Worm (Caenorhabditis elegans): ENCODE data around the gene srw-19.
A peak's percentile ranks its signal among the peaks of the same experiment; 100 is the strongest.

The srw-19 gene

DNA sequence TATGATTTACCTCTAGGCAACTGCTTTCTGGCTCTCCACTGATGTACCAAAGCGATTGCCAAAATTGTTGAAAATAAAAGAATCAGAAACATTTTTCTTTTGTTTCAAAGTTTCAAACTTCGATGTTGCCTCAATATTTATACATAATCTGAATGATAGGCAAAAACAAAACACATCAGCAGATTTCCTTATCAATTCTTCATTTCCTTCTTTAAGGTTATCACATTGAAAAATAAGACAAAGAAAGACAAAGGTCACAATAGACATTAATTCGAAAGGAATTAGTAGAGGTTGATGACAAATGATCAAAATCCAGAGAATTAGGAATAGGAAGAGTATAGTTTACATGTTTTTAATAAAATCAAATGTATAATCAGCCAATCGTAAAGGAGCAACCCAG is 9.8 kb upstream of the srw-19 start, which contains the start of gene cyp-34A2:
Gene cyp-34A2 (minus strand): TSS at position 101 of the 400 bp plus-strand sequence.
- TF ChIP-seq C08G9.2 (tag; optimal IDR thresholded peaks at IDR 0.05): no peak
- TF ChIP-seq F13H6.1 (tag; optimal IDR thresholded peaks at IDR 0.05): no peak
- TF ChIP-seq T23F11.4 (GFP tag; optimal IDR thresholded peaks at IDR 0.05): no peak
- TF ChIP-seq sox-4 (tag; optimal IDR thresholded peaks at IDR 0.05): no peak
- no peak for TF ChIP-seq ztf-16 (tag; optimal IDR thresholded peaks at IDR 0.05)
- no peak for TF ChIP-seq ets-4 (tag; optimal IDR thresholded peaks at IDR 0.05)
- no peak for TF ChIP-seq unc-86 (tag; optimal IDR thresholded peaks at IDR 0.05)
- TF ChIP-seq pha-2 (tag; optimal IDR thresholded peaks at IDR 0.05): no peak
- TF ChIP-seq ama-1 (optimal IDR thresholded peaks at IDR 0.05): no peak
- TF ChIP-seq unc-55 (GFP tag; optimal IDR thresholded peaks at IDR 0.05): no peak
- no peak for TF ChIP-seq ceh-6 (GFP tag; optimal IDR thresholded peaks at IDR 0.05)
- TF ChIP-seq sox-2 (GFP tag; IDR thresholded peaks at IDR 0.05): no peak
- no peak for TF ChIP-seq elt-2 (tag; optimal IDR thresholded peaks at IDR 0.05)
- no peak for TF ChIP-seq K02D7.2 (tag; optimal IDR thresholded peaks at IDR 0.05)
- no peak for TF ChIP-seq unc-3 (GFP tag; conservative IDR thresholded peaks at IDR 0.05)
- no peak for TF ChIP-seq unc-3 (tag; optimal IDR thresholded peaks at IDR 0.05)
- TF ChIP-seq ref-2 (tag; optimal IDR thresholded peaks at IDR 0.05): no peak
- TF ChIP-seq ceh-2 (tag; optimal IDR thresholded peaks at IDR 0.05): no peak
- TF ChIP-seq lim-6 (tag; optimal IDR thresholded peaks at IDR 0.05): no peak
- TF ChIP-seq hlh-13 (GFP tag; optimal IDR thresholded peaks at IDR 0.05): no peak
- no peak for TF ChIP-seq eyg-1 (tag; optimal IDR thresholded peaks at IDR 0.05)

DNA sequence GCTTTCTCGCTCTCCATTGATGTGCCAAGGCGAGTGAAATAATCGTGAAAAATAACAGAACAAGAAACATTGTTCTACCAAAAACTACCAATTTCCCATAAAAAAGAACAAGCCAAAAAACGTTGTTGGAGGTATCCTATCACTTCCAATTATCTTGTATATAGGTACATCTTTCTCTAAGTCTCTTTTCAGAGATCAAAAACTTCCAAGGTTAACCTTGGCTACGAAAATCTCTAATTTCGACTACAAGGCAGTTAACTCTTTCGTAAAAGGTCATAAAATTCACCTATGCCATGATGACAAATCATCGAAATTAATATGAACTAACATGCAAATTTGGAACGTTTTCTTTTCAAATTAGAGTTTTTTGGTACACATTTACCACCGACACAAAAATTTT is 6.7 kb upstream of the srw-19 start, which contains the start of gene cyp-34A1:
Gene cyp-34A1 (minus strand): TSS at position 101 of the 400 bp plus-strand sequence.
- TF ChIP-seq pha-2 (tag; optimal IDR thresholded peaks at IDR 0.05): no peak
- no peak for TF ChIP-seq gmeb-2 (tag; optimal IDR thresholded peaks at IDR 0.05)
- no peak for TF ChIP-seq ztf-16 (tag; optimal IDR thresholded peaks at IDR 0.05)
- TF ChIP-seq ceh-34 (tag; optimal IDR thresholded peaks at IDR 0.05): no peak
- no peak for TF ChIP-seq ahr-1 (tag; optimal IDR thresholded peaks at IDR 0.05)
- TF ChIP-seq ama-1 (optimal IDR thresholded peaks at IDR 0.05): no peak
- no peak for TF ChIP-seq ceh-6 (GFP tag; optimal IDR thresholded peaks at IDR 0.05)
- no peak for TF ChIP-seq rnt-1 (tag; optimal IDR thresholded peaks at IDR 0.05)
- no peak for TF ChIP-seq pha-4 (tag; optimal IDR thresholded peaks at IDR 0.05)
- TF ChIP-seq pax-1 (tag; optimal IDR thresholded peaks at IDR 0.05): no peak
- TF ChIP-seq dve-1 (tag; optimal IDR thresholded peaks at IDR 0.05): no peak
- TF ChIP-seq hlh-13 (GFP tag; optimal IDR thresholded peaks at IDR 0.05): no peak
- no peak for TF ChIP-seq C08G9.2 (tag; optimal IDR thresholded peaks at IDR 0.05)
- TF ChIP-seq hlh-8 (tag; optimal IDR thresholded peaks at IDR 0.05): no peak

DNA sequence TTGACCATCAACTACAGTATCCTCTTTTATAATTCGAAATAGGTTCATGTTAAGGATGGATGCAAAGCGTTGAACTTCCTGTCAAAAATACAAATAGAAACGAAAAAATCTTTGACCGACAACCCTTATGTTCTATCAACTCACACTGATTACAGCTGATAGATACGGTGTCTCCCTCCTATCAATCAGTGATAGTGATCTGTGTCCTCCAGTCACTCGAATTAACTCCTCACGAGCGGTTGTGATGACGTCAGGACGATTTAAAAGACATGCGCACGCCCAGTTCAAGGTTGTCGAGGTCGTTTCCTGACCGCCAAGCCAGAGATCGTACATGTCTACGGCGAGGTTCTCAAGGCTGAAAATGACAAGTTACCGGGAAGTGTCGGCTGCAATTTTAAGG is 4.8 kb upstream of the srw-19 start:
- TF ChIP-seq elt-2 (tag; optimal IDR thresholded peaks at IDR 0.05): peak; percentile 57
- TF ChIP-seq pax-1 (tag; optimal IDR thresholded peaks at IDR 0.05): no peak
- TF ChIP-seq sox-4 (tag; optimal IDR thresholded peaks at IDR 0.05): no peak

DNA sequence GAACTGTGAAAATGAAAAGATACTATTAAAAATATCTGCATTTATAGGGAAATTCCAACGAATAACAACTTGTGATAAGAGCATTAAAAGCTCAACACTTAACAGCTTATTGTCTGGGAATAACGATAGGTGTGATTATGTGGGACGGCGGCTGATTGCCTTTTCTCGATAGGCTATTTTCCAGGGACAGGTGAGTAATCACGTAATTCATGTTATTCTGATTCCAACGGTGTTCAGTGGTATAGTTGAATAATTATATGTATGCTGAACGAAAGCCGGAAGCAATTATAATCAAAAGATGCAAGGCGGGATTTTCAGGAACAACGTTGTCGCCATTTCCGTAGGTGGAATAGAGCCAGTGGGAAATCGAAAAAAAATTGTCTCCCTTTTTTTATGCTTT is 4.3 kb downstream of the srw-19 start, which contains the start of gene srw-17:
Gene srw-17 (minus strand): TSS at position 101 of the 400 bp plus-strand sequence.
- TF ChIP-seq unc-55 (GFP tag; optimal IDR thresholded peaks at IDR 0.05) (no peak), pag-3 (tag; optimal IDR thresholded peaks at IDR 0.05; ENCODE audit: borderline replicate concordance) (no peak), ceh-30 (tag; optimal IDR thresholded peaks at IDR 0.05) (no peak), ceh-14 (tag; optimal IDR thresholded peaks at IDR 0.05) (no peak), T23F11.4 (GFP tag; optimal IDR thresholded peaks at IDR 0.05) (no peak), lim-6 (tag; optimal IDR thresholded peaks at IDR 0.05) (no peak), F13H6.1 (tag; optimal IDR thresholded peaks at IDR 0.05) (no peak), pqm-1 (tag; optimal IDR thresholded peaks at IDR 0.05) (no peak), ceh-31 (tag; optimal IDR thresholded peaks at IDR 0.05) (no peak), sox-2 (GFP tag; IDR thresholded peaks at IDR 0.05) (no peak), hlh-6 (tag; optimal IDR thresholded peaks at IDR 0.05) (no peak), zip-5 (tag; optimal IDR thresholded peaks at IDR 0.05) (no peak), ets-4 (tag; optimal IDR thresholded peaks at IDR 0.05) (no peak), C08G9.2 (tag; optimal IDR thresholded peaks at IDR 0.05) (no peak), ceh-34 (tag; optimal IDR thresholded peaks at IDR 0.05) (no peak), dve-1 (tag; optimal IDR thresholded peaks at IDR 0.05) (no peak), nfya-1 (tag; optimal IDR thresholded peaks at IDR 0.05) (no peak), mec-3 (tag; optimal IDR thresholded peaks at IDR 0.05; ENCODE audit: borderline replicate concordance) (no peak), fax-1 (tag; optimal IDR thresholded peaks at IDR 0.05) (no peak)

All from whole organism, late embryonic.